Worm (Caenorhabditis elegans) whole organism, midembryonic: ENCODE measurements around the gene Y54G2A.72.
"Not testable (repeated sequence)": the region's sequence is repeated elsewhere in the genome, so short reads cannot be mapped to it uniquely, and the experiment has no call there.

Source experiments
- T22C8.4 ChIP-seq: fragments of 200-800 bp; sonication (Bioruptor generic); IDR thresholded peaks from 2 replicates; pipeline ENCODE4 v1.3.6; 2022; ENCODE audit warnings: missing genetic modification characterization, missing compliant biosample characterization
- cog-1 ChIP-seq: sonication (generic microtip); optimal IDR thresholded peaks from 2 replicates; lab custom pipeline; 2016; ENCODE audit warnings: missing genetic modification characterization, missing compliant biosample characterization
- flt-1 ChIP-seq: fragments of 200-800 bp; sonication (Bioruptor generic); IDR thresholded peaks from 2 replicates; pipeline ENCODE4 v1.3.6; 2022; ENCODE audit warnings: missing genetic modification characterization, missing compliant biosample characterization
- klf-2 ChIP-seq: fragments of 200-800 bp; sonication (Bioruptor generic); conservative IDR thresholded peaks from 2 replicates; pipeline ENCODE4 v1.3.6; 2022; ENCODE audit warnings: missing genetic modification reagents, missing genetic modification characterization, missing compliant biosample characterization
- med-1 ChIP-seq: sonication (generic microtip); optimal IDR thresholded peaks from 2 replicates; lab custom pipeline; 2017; ENCODE audit warnings: missing genetic modification characterization, mild to moderate bottlenecking, missing compliant biosample characterization, antibody characterized with exemption, missing genetic modification reagents; ENCODE audit not compliant: insufficient read depth
- ref-1 ChIP-seq: fragments of 200-800 bp; sonication (Bioruptor generic); conservative IDR thresholded peaks from 2 replicates; pipeline ENCODE4 v1.3.6; 2022; ENCODE audit warnings: missing genetic modification reagents, missing genetic modification characterization, missing compliant biosample characterization
- tab-1 ChIP-seq: fragments of 200-800 bp; sonication (Bioruptor generic); IDR thresholded peaks from 2 replicates; pipeline ENCODE4 v1.3.6; 2022; ENCODE audit warnings: missing genetic modification characterization, missing compliant biosample characterization
- ztf-23 ChIP-seq: fragments of 200-800 bp; sonication (Bioruptor generic); IDR thresholded peaks from 2 replicates; pipeline ENCODE4 v1.3.6; 2022; ENCODE audit warnings: missing genetic modification reagents, missing genetic modification characterization, missing compliant biosample characterization
- ztf-29 ChIP-seq: fragments of 200-800 bp; sonication (Bioruptor generic); IDR thresholded peaks from 2 replicates; pipeline ENCODE4 v1.3.6; 2022; ENCODE audit warnings: missing genetic modification reagents, missing genetic modification characterization, missing compliant biosample characterization

Gene Y54G2A.72

ce11 chrIV:2782793-2783540, 5.0 kb downstream of the Y54G2A.72 start, which contains the start of gene Y54G2A.12:
Gene Y54G2A.12 (minus strand): TSS chrIV:2782843.
- no peak for TF ChIP-seq med-1 (GFP tag; lab: Kevin White, UChicago)
- no peak for TF ChIP-seq ztf-29 (GFP tag; lab: Robert Waterston, UW)
- TF ChIP-seq ref-1 (GFP tag; lab: Robert Waterston, UW), result no peak
- TF ChIP-seq tab-1 (GFP tag; lab: Robert Waterston, UW), result no peak

- no peak for TF ChIP-seq ztf-29 (GFP tag; lab: Robert Waterston, UW)
- no peak for TF ChIP-seq ref-1 (GFP tag; lab: Robert Waterston, UW)
- no peak for TF ChIP-seq med-1 (GFP tag; lab: Kevin White, UChicago)
- TF ChIP-seq tab-1 (GFP tag; lab: Robert Waterston, UW), result no peak
- TF ChIP-seq klf-2 (GFP tag; lab: Robert Waterston, UW), result no peak
Observed at ce11 chrIV:2785057-2785456, 7.1 kb downstream of the Y54G2A.72 start.

- not testable (repeated sequence) for TF ChIP-seq tab-1, klf-2, ztf-29 (GFP tag; lab: Robert Waterston, UW)
Observed at ce11 chrIV:2788389-2788788, 10.4 kb downstream of the Y54G2A.72 start, which contains the start of gene atln-1. Gene atln-1 (plus strand): TSS chrIV:2788689.

DNA sequence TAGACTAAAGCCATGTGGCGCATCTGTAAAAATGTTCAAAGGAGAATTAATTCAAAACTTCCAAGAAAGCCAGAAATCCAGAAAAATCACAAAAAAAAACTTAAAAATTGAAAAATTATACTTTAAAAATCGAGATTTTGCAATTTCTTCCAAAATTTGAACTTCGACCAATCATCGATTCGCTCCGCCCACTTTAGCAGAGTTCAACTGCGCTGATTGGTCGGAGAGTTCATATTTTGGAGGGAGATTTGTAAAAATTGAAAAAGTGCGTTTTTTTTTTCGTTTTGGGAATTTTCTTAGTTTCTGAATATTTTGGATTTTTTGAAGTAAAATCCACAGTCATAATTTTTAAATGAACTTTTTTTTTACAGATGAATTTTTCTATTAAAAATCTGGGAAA, 16.0 kb downstream of the Y54G2A.72 start:
- no peak for TF ChIP-seq ztf-23
- TF ChIP-seq ref-1 (GFP tag; lab: Robert Waterston, UW), result no peak
- TF ChIP-seq flt-1 (GFP tag; lab: Robert Waterston, UW), result no peak
- TF ChIP-seq ztf-29 (GFP tag; lab: Robert Waterston, UW), result no peak
- no peak for TF ChIP-seq tab-1 (GFP tag; lab: Robert Waterston, UW)
- no peak for TF ChIP-seq cog-1 (tag; lab: Kevin White, UChicago)
- TF ChIP-seq klf-2 (GFP tag; lab: Robert Waterston, UW), result no peak
- no peak for TF ChIP-seq T22C8.4 (GFP tag; lab: Robert Waterston, UW)
- no peak for TF ChIP-seq med-1 (GFP tag; lab: Kevin White, UChicago)

- TF ChIP-seq klf-2 (GFP tag; lab: Robert Waterston, UW), result no peak
Observed at ce11 chrIV:2798339-2798738, 20.4 kb downstream of the Y54G2A.72 start, which contains the start of gene Y54G2A.52. Gene Y54G2A.52 (minus strand): TSS chrIV:2798686.

DNA sequence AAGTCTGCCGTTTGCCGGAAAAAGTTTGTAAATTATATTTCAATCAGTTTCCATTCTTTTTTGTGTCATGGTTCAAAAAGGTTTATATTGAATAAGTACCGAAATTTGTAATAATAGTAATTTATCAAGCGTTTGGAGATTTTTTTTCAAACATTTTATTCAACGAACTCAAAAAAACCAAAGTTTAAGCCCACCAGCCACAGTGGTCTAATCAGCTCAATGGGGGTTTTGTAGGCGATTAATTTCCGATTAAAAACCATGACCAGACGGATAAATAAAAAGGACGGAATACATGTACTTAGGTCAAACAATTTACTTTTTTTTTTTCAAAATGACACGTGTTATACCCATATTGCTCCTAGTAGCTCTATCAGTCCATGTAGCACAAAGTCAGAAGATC, 21.4 kb downstream of the Y54G2A.72 start, which contains the start of gene Y54G2A.10:
Gene Y54G2A.10 (plus strand): TSS at position 301 of the 400 bp plus-strand sequence.
- no peak for TF ChIP-seq ref-1 (GFP tag; lab: Robert Waterston, UW)
- TF ChIP-seq T22C8.4 (GFP tag; lab: Robert Waterston, UW), result no peak
- no peak for TF ChIP-seq ztf-29 (GFP tag; lab: Robert Waterston, UW)
- no peak for TF ChIP-seq klf-2 (GFP tag; lab: Robert Waterston, UW)
- TF ChIP-seq med-1 (GFP tag; lab: Kevin White, UChicago), result no peak
- no peak for TF ChIP-seq tab-1 (GFP tag; lab: Robert Waterston, UW)
- no peak for TF ChIP-seq flt-1 (GFP tag; lab: Robert Waterston, UW)
- no peak for TF ChIP-seq cog-1 (tag; lab: Kevin White, UChicago)
- no peak for TF ChIP-seq ztf-23

ce11 chrIV:2799890-2800289, 21.9 kb downstream of the Y54G2A.72 start:
- no peak for TF ChIP-seq cog-1 (tag; lab: Kevin White, UChicago)
- no peak for TF ChIP-seq ztf-23
- TF ChIP-seq ref-1 (GFP tag; lab: Robert Waterston, UW), result no peak
- TF ChIP-seq T22C8.4 (GFP tag; lab: Robert Waterston, UW), result no peak
- no peak for TF ChIP-seq klf-2 (GFP tag; lab: Robert Waterston, UW)

DNA sequence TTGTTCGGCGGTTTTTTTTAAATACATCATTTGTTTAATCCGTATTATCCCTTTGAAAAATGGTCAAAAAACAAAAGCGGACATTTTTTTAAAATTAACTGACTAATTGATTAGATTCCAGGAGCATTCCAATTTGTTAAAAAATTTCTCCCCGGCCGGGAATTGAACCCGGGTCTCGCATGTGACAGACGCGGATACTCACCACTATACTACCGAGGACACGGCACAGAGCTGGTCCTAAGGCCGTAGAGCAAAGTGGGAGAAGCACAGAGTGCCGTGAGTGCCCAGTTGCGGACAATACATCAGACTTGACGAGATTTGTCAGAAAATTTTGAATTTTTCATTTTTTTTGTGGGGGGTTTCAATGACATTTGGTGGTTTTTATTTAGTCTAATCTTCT, 23.1 kb downstream of the Y54G2A.72 start:
- peak; percentile 55; the same call in 1 of the 2 replicates for TF ChIP-seq ztf-29 (GFP tag; lab: Robert Waterston, UW)
- no peak for TF ChIP-seq cog-1 (tag; lab: Kevin White, UChicago)
- TF ChIP-seq ztf-23, result peak; percentile 69; the same call in 1 of the 2 replicates
- TF ChIP-seq klf-2 (GFP tag; lab: Robert Waterston, UW), result no peak
- peak; percentile 69; the same call in 1 of the 2 replicates for TF ChIP-seq tab-1 (GFP tag; lab: Robert Waterston, UW)

ce11 chrIV:2801558-2801957, 23.6 kb downstream of the Y54G2A.72 start, which contains the start of gene Y54G2A.44:
Gene Y54G2A.44 (plus strand): TSS chrIV:2801858.
- not testable (repeated sequence) for TF ChIP-seq med-1 (GFP tag; lab: Kevin White, UChicago); tab-1 (GFP tag; lab: Robert Waterston, UW); klf-2 (GFP tag; lab: Robert Waterston, UW)

DNA sequence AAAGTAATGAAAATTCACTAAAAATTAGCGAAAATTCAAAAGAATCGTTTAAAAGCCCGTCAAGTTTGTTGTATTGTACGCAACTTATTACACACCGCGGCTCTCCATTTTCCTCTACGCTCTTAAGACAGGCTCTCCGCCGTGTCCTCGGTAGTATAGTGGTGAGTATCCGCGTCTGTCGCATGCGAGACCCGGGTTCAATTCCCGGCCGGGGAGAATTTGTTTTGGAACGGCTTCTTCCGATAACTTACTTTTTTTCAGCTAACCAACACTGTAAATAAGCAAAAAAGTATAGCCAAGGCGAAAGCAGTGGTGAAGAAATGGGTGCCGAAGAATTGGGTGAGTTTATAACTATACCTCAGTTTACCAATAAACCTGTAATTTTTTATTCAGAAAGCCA, 24.3 kb downstream of the Y54G2A.72 start:
- no peak for TF ChIP-seq T22C8.4 (GFP tag; lab: Robert Waterston, UW)
- no peak for TF ChIP-seq med-1 (GFP tag; lab: Kevin White, UChicago)
- TF ChIP-seq klf-2 (GFP tag; lab: Robert Waterston, UW), result peak; percentile 61; the same call in 1 of the 2 replicates
- TF ChIP-seq cog-1 (tag; lab: Kevin White, UChicago), result no peak
- 0 out of 2 replicates have a peak, but pooled peaks have one; percentile 14 for TF ChIP-seq ztf-29 (GFP tag; lab: Robert Waterston, UW)
- TF ChIP-seq flt-1 (GFP tag; lab: Robert Waterston, UW), result peak; percentile 63
- TF ChIP-seq tab-1 (GFP tag; lab: Robert Waterston, UW), result peak; percentile 75; the same call in 1 of the 2 replicates
- TF ChIP-seq ztf-23, result peak; percentile 74; the same call in 1 of the 2 replicates
- TF ChIP-seq ref-1 (GFP tag; lab: Robert Waterston, UW), result peak; percentile 54; the same call in 1 of the 2 replicates
